Fruit fly (Drosophila melanogaster) whole organism, embryonic: ENCODE measurements around the gene CG14507.

Source experiments
- CG10366 ChIP-seq: fragments of 200-800 bp; sonication (Bioruptor generic); IDR thresholded peaks from 2 replicates; pipeline ENCODE4 v1.3.6; 2022; ENCODE audit warnings: missing biosample characterization, missing genetic modification characterization
- CG10979 ChIP-seq: fragments of 200-800 bp; sonication (Bioruptor generic); optimal IDR thresholded peaks from 2 replicates; lab custom pipeline; 2018; ENCODE audit warnings: missing biosample characterization, mild to moderate bottlenecking, missing genetic modification characterization, moderate library complexity
- CG12236 ChIP-seq: fragments of 200-800 bp; sonication (Bioruptor generic); optimal IDR thresholded peaks from 2 replicates; lab custom pipeline; 2016; ENCODE audit warnings: missing biosample characterization, missing genetic modification characterization
- CG12391 ChIP-seq: fragments of 200-800 bp; sonication (Bioruptor generic); optimal IDR thresholded peaks from 3 replicates; lab custom pipeline; 2018; ENCODE audit warnings: missing biosample characterization, mild to moderate bottlenecking, missing genetic modification characterization, moderate library complexity
- CG13624 ChIP-seq: fragments of 200-800 bp; sonication (Bioruptor generic); optimal IDR thresholded peaks from 2 replicates; lab custom pipeline; 2016; ENCODE audit warnings: missing biosample characterization, missing genetic modification characterization
- CG1647 ChIP-seq: fragments of 200-800 bp; sonication (Bioruptor generic); optimal IDR thresholded peaks from 3 replicates; lab custom pipeline; 2016; ENCODE audit warnings: missing biosample characterization, missing genetic modification characterization
- CG17912 ChIP-seq: fragments of 200-800 bp; sonication (Bioruptor generic); optimal IDR thresholded peaks from 2 replicates; lab custom pipeline; 2018; ENCODE audit warnings: missing biosample characterization, mild to moderate bottlenecking, missing genetic modification characterization
- CG32532 ChIP-seq: fragments of 200-800 bp; sonication (Bioruptor generic); IDR thresholded peaks from 2 replicates; pipeline ENCODE4 v1.3.6; 2022; ENCODE audit warnings: missing biosample characterization, missing genetic modification characterization
- CG34224 ChIP-seq: fragments of 200-800 bp; sonication (Bioruptor generic); IDR thresholded peaks from 3 replicates; pipeline ENCODE4 v1.3.6; 2022; ENCODE audit warnings: missing biosample characterization, missing genetic modification characterization; ENCODE audit not compliant: partially characterized antibody
- CG3838 ChIP-seq: fragments of 200-800 bp; sonication (Bioruptor generic); optimal IDR thresholded peaks from 3 replicates; lab custom pipeline; 2016; ENCODE audit warnings: missing biosample characterization, missing genetic modification characterization
- CG7271 ChIP-seq: fragments of 200-800 bp; sonication (Bioruptor generic); optimal IDR thresholded peaks from 2 replicates; lab custom pipeline; 2018; ENCODE audit warnings: missing biosample characterization, mild to moderate bottlenecking, missing genetic modification characterization, moderate library complexity
- CG9215 ChIP-seq: fragments of 200-800 bp; sonication (Bioruptor generic); IDR thresholded peaks from 2 replicates; pipeline ENCODE4 v1.3.6; 2022; ENCODE audit warnings: missing biosample characterization, missing genetic modification characterization
- CG9817 ChIP-seq: fragments of 200-800 bp; sonication (Bioruptor generic); optimal IDR thresholded peaks from 2 replicates; lab custom pipeline; 2018; ENCODE audit warnings: missing biosample characterization, mild to moderate bottlenecking, missing genetic modification characterization, moderate library complexity
- CG9876 ChIP-seq: fragments of 200-800 bp; sonication (Bioruptor generic); optimal IDR thresholded peaks from 2 replicates; lab custom pipeline; 2016; ENCODE audit warnings: missing biosample characterization, missing genetic modification characterization
- CG9932 ChIP-seq: fragments of 200-800 bp; sonication (Bioruptor generic); IDR thresholded peaks from 2 replicates; pipeline ENCODE4 v1.3.6; 2022; ENCODE audit warnings: missing biosample characterization, missing genetic modification characterization
- Deaf1 ChIP-seq: fragments of 200-800 bp; optimal IDR thresholded peaks from 3 replicates; lab custom pipeline; 2019; ENCODE audit warnings: missing biosample characterization, mild to moderate bottlenecking, missing genetic modification characterization, moderate library complexity
- Doc2 ChIP-seq: fragments of 200-800 bp; sonication (Bioruptor generic); IDR thresholded peaks from 2 replicates; pipeline ENCODE4 v1.3.6; 2022; ENCODE audit warnings: missing biosample characterization, missing genetic modification characterization
- Eip74EF ChIP-seq, 2 experiments: fragments of 200-800 bp in 1 of 2; fragments of >200 bp in 1 of 2; sonication (Bioruptor generic) in 1 of 2; optimal IDR thresholded peaks; 2 replicates each; lab custom pipeline; 2017 to 2019; ENCODE audit warnings: missing biosample characterization in 2 of 2, missing genetic modification characterization in 2 of 2, mild to moderate bottlenecking in 1 of 2, moderate library complexity in 1 of 2
- Fer1 ChIP-seq: fragments of 200-800 bp; sonication (Bioruptor generic); optimal IDR thresholded peaks from 2 replicates; lab custom pipeline; 2017; ENCODE audit warnings: missing biosample characterization, mild to moderate bottlenecking, missing genetic modification characterization
- HHEX ChIP-seq: fragments of 200-800 bp; sonication (Bioruptor generic); optimal IDR thresholded peaks from 3 replicates; lab custom pipeline; 2017; ENCODE audit warnings: missing biosample characterization, mild to moderate bottlenecking, missing genetic modification characterization, missing genetic modification reagents
- Nf-YA ChIP-seq: fragments of 200-800 bp; sonication (Bioruptor generic); IDR thresholded peaks from 2 replicates; pipeline ENCODE4 v1.3.6; 2022; ENCODE audit warnings: missing biosample characterization, missing genetic modification characterization
- Oli ChIP-seq: fragments of 200-800 bp; sonication (Bioruptor generic); optimal IDR thresholded peaks from 2 replicates; lab custom pipeline; 2018; ENCODE audit warnings: missing biosample characterization, mild to moderate bottlenecking, missing genetic modification characterization, moderate library complexity
- Xbp1 ChIP-seq: fragments of 200-800 bp; sonication (Bioruptor generic); optimal IDR thresholded peaks from 3 replicates; lab custom pipeline; 2016; ENCODE audit warnings: missing biosample characterization, mild to moderate bottlenecking, missing genetic modification characterization
- ato ChIP-seq: fragments of 200-800 bp; sonication (Bioruptor generic); IDR thresholded peaks from 2 replicates; pipeline ENCODE4 v1.3.6; 2022; ENCODE audit warnings: missing biosample characterization, missing genetic modification characterization; ENCODE audit not compliant: partially characterized antibody
- bab2 ChIP-seq: fragments of 200-800 bp; sonication (Bioruptor generic); optimal IDR thresholded peaks from 2 replicates; lab custom pipeline; 2016; ENCODE audit warnings: missing biosample characterization, missing genetic modification characterization
- bowl ChIP-seq: fragments of 200-800 bp; sonication (Bioruptor generic); IDR thresholded peaks from 2 replicates; pipeline ENCODE4 v1.3.6; 2022; ENCODE audit warnings: missing biosample characterization, missing genetic modification characterization
- cato ChIP-seq: fragments of 200-800 bp; sonication (Bioruptor generic); optimal IDR thresholded peaks from 2 replicates; lab custom pipeline; 2016; ENCODE audit warnings: missing biosample characterization, missing genetic modification characterization, borderline replicate concordance
- cg ChIP-seq: fragments of 200-800 bp; sonication (Bioruptor generic); optimal IDR thresholded peaks from 3 replicates; lab custom pipeline; 2019; ENCODE audit warnings: missing biosample characterization, mild to moderate bottlenecking, missing genetic modification characterization, moderate library complexity
- chm ChIP-seq: fragments of 200-800 bp; sonication (Bioruptor generic); IDR thresholded peaks from 2 replicates; pipeline ENCODE4 v1.3.6; 2022; ENCODE audit warnings: missing biosample characterization, missing genetic modification characterization
- chn ChIP-seq: fragments of 200-800 bp; sonication (Bioruptor generic); optimal IDR thresholded peaks from 2 replicates; lab custom pipeline; 2016; ENCODE audit warnings: missing biosample characterization, missing genetic modification characterization
- da ChIP-seq: fragments of 200-800 bp; sonication (Bioruptor generic); optimal IDR thresholded peaks from 2 replicates; lab custom pipeline; 2016; ENCODE audit warnings: missing biosample characterization, missing genetic modification characterization
- dpn ChIP-seq, 2 experiments: fragments of 200-800 bp; sonication (Bioruptor generic); optimal IDR thresholded peaks; 3 replicates each; lab custom pipeline; 2016; ENCODE audit warnings: missing biosample characterization in 2 of 2, missing genetic modification characterization in 2 of 2
- ems ChIP-seq: fragments of 200-800 bp; sonication (Bioruptor generic); optimal IDR thresholded peaks from 3 replicates; lab custom pipeline; 2016; ENCODE audit warnings: missing biosample characterization, missing genetic modification characterization
- hth ChIP-seq: fragments of >200 bp; optimal IDR thresholded peaks from 2 replicates; lab custom pipeline; 2017; ENCODE audit warnings: inconsistent platforms
- kni ChIP-seq: fragments of 200-800 bp; sonication (Bioruptor generic); optimal IDR thresholded peaks from 3 replicates; lab custom pipeline; 2017; ENCODE audit warnings: mild to moderate bottlenecking, missing biosample characterization, missing genetic modification reagents, missing genetic modification characterization
- nom ChIP-seq: fragments of 200-800 bp; sonication (Bioruptor generic); optimal IDR thresholded peaks from 2 replicates; lab custom pipeline; 2017; ENCODE audit warnings: missing biosample characterization, missing genetic modification characterization, mild to moderate bottlenecking, moderate library complexity, missing genetic modification reagents
- pita ChIP-seq: fragments of 200-800 bp; sonication (Bioruptor generic); optimal IDR thresholded peaks from 2 replicates; lab custom pipeline; 2017; ENCODE audit warnings: missing biosample characterization, mild to moderate bottlenecking, missing genetic modification characterization
- prd ChIP-seq, 3 experiments: fragments of >200 bp in 2 of 3; fragments of 200-800 bp in 1 of 3; sonication (Bioruptor generic) in 1 of 3; optimal IDR thresholded peaks in 2 of 3; IDR thresholded peaks in 1 of 3; 2 replicates in 2 of 3; 3 replicates in 1 of 3; pipeline versions ENCODE4 v1.3.6 to Lab custom; 2017 to 2022; ENCODE audit warnings: missing biosample characterization in 1 of 3, missing genetic modification characterization in 1 of 3
- row ChIP-seq: fragments of 200-800 bp; sonication (Bioruptor generic); IDR thresholded peaks from 3 replicates; pipeline ENCODE4 v1.3.6; 2022; ENCODE audit warnings: missing biosample characterization, missing genetic modification characterization
- sc ChIP-seq, 3 experiments: fragments of >200 bp in 2 of 3; fragments of 200-800 bp in 1 of 3; sonication (Bioruptor generic) in 1 of 3; optimal IDR thresholded peaks; 2 replicates in 2 of 3; 3 replicates in 1 of 3; lab custom pipeline; 2017; ENCODE audit warnings: mild to moderate bottlenecking in 1 of 3, missing biosample characterization in 1 of 3, missing genetic modification characterization in 1 of 3, missing genetic modification reagents in 1 of 3
- schlank ChIP-seq: fragments of 200-800 bp; sonication (Bioruptor generic); optimal IDR thresholded peaks from 2 replicates; lab custom pipeline; 2018; ENCODE audit warnings: missing biosample characterization, mild to moderate bottlenecking, missing genetic modification characterization
- sens ChIP-seq: fragments of 200-800 bp; sonication (Bioruptor generic); peaks from one replicate; lab custom pipeline; 2016; ENCODE audit warnings: missing biosample characterization, missing genetic modification characterization
- shn ChIP-seq: fragments of 200-800 bp; sonication (Bioruptor generic); optimal IDR thresholded peaks from 3 replicates; lab custom pipeline; 2016; ENCODE audit warnings: missing biosample characterization, missing genetic modification characterization
- sna ChIP-seq: fragments of 200-800 bp; sonication (Bioruptor generic); IDR thresholded peaks from 2 replicates; pipeline ENCODE4 v1.3.6; 2022; ENCODE audit warnings: missing biosample characterization, missing genetic modification characterization; ENCODE audit not compliant: partially characterized antibody
- stwl ChIP-seq: fragments of 200-800 bp; sonication (Bioruptor generic); optimal IDR thresholded peaks from 3 replicates; lab custom pipeline; 2018; ENCODE audit warnings: missing biosample characterization, mild to moderate bottlenecking, missing genetic modification characterization, moderate library complexity
- tin ChIP-seq: fragments of 200-800 bp; sonication (Bioruptor generic); optimal IDR thresholded peaks from 3 replicates; lab custom pipeline; 2016; ENCODE audit warnings: missing biosample characterization, missing genetic modification characterization
- trh ChIP-seq: fragments of 200-800 bp; sonication (Bioruptor generic); optimal IDR thresholded peaks from 2 replicates; lab custom pipeline; 2016; ENCODE audit warnings: missing biosample characterization, missing genetic modification characterization
- tx ChIP-seq: fragments of 200-800 bp; sonication (Bioruptor generic); optimal IDR thresholded peaks from 2 replicates; lab custom pipeline; 2016; ENCODE audit warnings: missing biosample characterization, missing genetic modification characterization
- wek ChIP-seq: fragments of 200-800 bp; sonication (Bioruptor generic); optimal IDR thresholded peaks from 3 replicates; lab custom pipeline; 2018; ENCODE audit warnings: missing biosample characterization, mild to moderate bottlenecking, missing genetic modification characterization, moderate library complexity
- zen2 ChIP-seq: fragments of 200-800 bp; sonication (Bioruptor generic); IDR thresholded peaks from 3 replicates; pipeline ENCODE4 v1.3.6; 2022; ENCODE audit warnings: missing biosample characterization, missing genetic modification characterization; ENCODE audit not compliant: partially characterized antibody

The CG14507 gene

DNA sequence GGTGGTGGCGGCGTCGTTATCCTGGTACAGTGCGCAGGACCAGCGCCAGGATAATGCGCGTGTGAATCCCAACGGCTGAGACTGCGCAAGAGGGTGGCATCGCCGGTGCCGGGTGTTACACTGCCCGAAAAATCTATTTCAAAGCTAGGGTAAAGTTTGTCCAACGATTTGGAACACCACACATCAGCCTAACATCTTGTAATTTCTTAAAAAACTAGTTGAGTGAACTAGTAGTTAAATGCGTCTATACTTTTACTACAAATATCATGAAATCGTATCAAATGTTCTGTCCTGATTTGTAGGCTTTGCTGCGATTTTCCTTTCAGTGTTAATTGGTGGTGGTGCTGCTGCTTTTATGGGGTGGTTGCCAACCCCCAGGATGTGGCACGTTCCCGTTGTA, 37.5 kb upstream of the CG14507 start (continued):
- TF ChIP-seq tin (GFP tag; lab: Kevin White, UChicago) (peak; percentile 19), chn (peak; percentile 11), CG7271 (tag; lab: Kevin White, UChicago) (no peak), CG3838 (GFP tag; lab: Kevin White, UChicago) (no peak), CG12236 (GFP tag; lab: Kevin White, UChicago) (no peak), trh (GFP tag; lab: Kevin White, UChicago) (no peak), shn (peak; percentile 5), kni (peak; percentile 0), Doc2 (GFP tag; lab: Robert Waterston, UW) (no peak), pita (no peak), ato (GFP tag; lab: Robert Waterston, UW) (no peak), ems (GFP tag; lab: Kevin White, UChicago) (no peak), CG9215 (no peak), Eip74EF (GFP tag; optimal IDR thresholded peaks at IDR 0.05; lab: Kevin White, UChicago) (no peak), prd (optimal IDR thresholded peaks at IDR 0.05; lab: Kevin White, UChicago) (no peak), prd (GFP tag; IDR thresholded peaks at IDR 0.05; lab: Robert Waterston, UW) (no peak; the same call in 2 of the 3 replicates), CG32532 (no peak), da (GFP tag; lab: Kevin White, UChicago) (no peak), Oli (tag; lab: Kevin White, UChicago) (peak; percentile 52), schlank (tag; lab: Kevin White, UChicago) (no peak), nom (GFP tag; lab: Kevin White, UChicago) (no peak), Nf-YA (GFP tag; lab: Robert Waterston, UW) (no peak), stwl (tag; lab: Kevin White, UChicago) (no peak), Deaf1 (no peak), chm (GFP tag; lab: Robert Waterston, UW) (no peak), hth (lab: Kevin White, UChicago) (no peak), CG13624 (GFP tag; lab: Kevin White, UChicago) (no peak), zen2 (no peak), CG34224 (GFP tag; lab: Robert Waterston, UW) (no peak), HHEX (GFP tag; lab: Kevin White, UChicago) (no peak), CG9817 (tag; lab: Kevin White, UChicago) (no peak), cato (no peak), tx (no peak), sc (optimal IDR thresholded peaks at IDR 0.05; lab: Kevin White, UChicago) (no peak), sc (GFP tag; optimal IDR thresholded peaks at IDR 0.05; lab: Kevin White, UChicago) (peak; percentile 49), dpn (GFP tag; optimal IDR thresholded peaks at IDR 0.05; lab: Kevin White, UChicago) (peak in 1 of 2 experiments; percentile 12), wek (GFP tag; lab: Kevin White, UChicago) (no peak), row (peak; percentile 75), cg (GFP tag; lab: Kevin White, UChicago) (no peak), CG1647 (GFP tag; lab: Kevin White, UChicago) (no peak), CG9876 (GFP tag; lab: Kevin White, UChicago) (no peak), CG9932 (no peak), CG10366 (GFP tag; lab: Robert Waterston, UW) (no peak), CG12391 (tag; lab: Kevin White, UChicago) (peak; percentile 53), Xbp1 (GFP tag; lab: Kevin White, UChicago) (peak; percentile 3), Fer1 (GFP tag; lab: Kevin White, UChicago) (no peak), CG17912 (GFP tag; lab: Kevin White, UChicago) (no peak), CG10979 (tag; lab: Kevin White, UChicago) (peak; percentile 77), sna (GFP tag; lab: Robert Waterston, UW) (no peak), bab2 (GFP tag; lab: Kevin White, UChicago) (peak; percentile 44), sens (GFP tag; lab: Kevin White, UChicago) (peak; percentile 91), bowl (GFP tag; lab: Robert Waterston, UW) (no peak)
